Fruit fly (Drosophila melanogaster) whole organism, larva: ENCODE data around the gene Fkbp39.

Experiments used
- noc ChIP-seq: fragments of 200-800 bp; sonication (Bioruptor generic); optimal IDR thresholded peaks from 3 replicates; lab custom pipeline; 2019; ENCODE audit warnings: missing biosample characterization, mild to moderate bottlenecking, missing genetic modification characterization, moderate library complexity

Fkbp39 gene

DNA sequence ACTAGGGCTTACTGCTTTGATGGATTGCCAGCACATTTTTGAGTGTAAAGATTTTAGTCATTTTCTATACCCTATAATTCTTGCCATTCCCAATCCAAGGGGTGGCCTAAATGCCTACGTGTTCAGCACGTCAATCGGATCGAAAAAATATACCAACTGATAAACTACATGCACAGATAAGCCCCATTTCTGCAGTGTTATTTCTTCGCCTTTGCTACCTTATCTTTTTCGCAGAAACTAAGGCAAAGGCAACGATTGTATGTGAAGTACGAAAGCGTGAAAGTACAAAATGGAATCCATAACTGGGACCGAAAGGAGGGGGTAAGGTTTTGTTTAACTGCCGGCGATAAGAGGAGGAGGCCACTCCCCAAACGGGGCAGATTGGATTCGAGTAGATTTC, 35.0 kb downstream of the Fkbp39 start:
- peak; percentile 51 for TF ChIP-seq noc

DNA sequence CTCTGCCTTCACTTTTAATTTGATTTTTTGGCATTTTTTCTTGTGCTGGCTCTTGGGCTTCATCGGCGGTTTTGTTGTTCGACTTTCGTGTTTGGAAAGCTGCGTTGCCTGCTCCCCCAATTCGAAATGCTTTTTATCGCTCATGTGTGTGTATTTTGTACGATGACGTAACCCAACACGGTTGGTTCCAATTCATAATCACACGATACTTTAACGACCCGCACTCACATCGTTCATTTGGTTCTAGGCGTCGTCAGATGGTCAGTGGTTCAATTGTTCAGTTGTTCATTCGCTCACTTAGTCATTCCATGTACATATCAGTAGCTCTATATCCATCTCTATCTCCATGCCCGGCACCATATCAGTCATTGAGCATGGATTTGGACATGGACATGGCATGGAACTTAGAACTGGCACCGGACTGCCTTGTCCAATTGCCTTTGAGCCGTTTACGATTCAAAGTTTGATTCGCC, 39.0 kb downstream of the Fkbp39 start:
- TF ChIP-seq noc = no peak

DNA sequence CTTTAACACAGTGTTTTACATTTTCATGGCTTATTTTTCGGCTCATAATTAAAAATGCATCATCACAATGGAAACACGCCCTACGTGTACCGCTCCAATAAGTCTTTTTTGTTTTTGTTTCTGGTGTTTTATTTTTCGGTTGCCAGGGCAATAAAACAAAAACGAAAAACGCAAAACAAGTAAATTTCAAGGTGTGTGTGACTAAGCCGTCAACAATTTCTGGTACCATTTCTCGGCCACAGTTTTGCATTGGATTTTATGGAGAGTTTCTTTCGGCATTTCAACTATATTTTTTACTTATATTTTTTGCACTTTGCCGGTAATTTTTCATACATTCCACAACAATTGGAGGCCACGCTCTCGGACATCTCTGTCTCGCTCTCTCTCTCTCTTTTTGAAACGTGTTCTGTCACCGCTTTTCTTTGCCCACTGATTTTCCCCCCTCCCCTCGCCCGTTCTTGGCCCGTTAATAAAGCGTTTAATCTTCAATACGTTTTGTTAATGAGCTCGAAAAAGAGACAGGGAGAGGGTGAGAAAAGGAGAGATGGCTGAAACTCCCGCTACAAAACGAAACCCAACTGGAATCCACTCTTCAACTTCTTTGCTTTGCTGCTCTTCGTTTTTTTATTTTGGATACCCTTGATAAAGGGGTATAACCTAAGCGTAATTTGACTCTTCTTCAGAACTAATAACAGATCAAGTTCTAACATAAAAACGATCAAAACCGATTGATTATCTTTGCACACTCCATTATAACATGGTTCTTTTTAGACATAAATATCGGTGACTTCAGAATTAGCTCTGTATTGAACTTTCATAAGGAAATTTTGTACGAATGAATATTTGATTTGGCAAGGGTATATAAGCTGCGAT, 39.7 kb downstream of the Fkbp39 start:
- TF ChIP-seq noc = peak; percentile 59

dm6 chr3R:15292241-15293004, 40.5 kb downstream of the Fkbp39 start:
- TF ChIP-seq noc = no peak

DNA sequence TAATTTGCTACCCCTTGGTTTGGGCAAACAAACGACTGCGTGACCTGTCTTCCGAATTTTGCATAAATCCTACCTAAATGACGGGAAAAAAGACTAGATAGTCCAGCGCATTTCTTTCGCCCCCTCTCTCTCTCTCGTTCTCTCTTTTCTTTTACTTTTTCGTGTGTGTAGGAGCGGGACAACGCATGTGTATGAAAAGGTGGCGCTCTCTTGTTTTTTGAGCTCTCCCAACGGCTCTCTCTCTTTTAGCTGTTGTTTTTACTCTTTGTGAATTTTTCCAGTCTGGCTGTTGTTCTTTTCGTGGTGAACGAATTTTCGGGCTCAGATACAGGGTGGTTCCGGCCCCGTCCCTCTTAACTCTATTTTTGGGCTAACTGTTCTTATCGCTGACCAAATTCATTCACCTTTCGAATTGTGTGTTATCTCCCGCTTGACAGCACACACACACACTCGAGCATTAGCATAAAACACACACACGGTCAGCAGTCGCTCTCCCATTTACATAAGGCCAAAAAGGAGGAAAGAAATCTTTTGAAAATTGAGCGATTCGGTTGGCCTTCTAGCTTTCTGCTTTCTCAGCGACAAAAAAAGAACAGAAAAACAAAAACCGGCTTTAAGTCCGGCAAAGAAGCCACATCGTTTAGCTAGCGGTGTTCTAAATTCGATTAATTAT, 41.2 kb downstream of the Fkbp39 start:
- TF ChIP-seq noc = peak; percentile 23

DNA sequence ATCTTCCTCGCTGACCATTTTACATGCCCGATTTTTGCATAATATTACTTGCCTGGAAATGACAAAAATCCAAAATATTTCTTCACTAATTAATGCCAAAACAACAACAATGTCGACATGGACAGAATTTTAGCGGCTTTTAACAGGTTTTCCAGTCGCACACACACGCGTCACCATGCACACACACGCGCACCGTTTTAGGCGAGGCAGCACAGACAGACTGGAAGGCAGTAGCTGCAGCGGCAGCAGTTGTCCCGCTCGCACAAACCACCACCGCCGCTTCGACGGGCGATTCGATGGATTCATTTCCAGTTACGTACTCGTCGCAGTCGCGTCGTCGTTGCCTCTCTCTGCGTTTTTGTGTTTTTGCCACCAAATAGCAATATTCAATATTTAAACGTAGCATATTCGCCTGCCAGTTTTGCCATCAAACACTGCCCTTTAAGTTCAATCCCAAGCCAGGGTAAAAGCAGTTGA, 42.3 kb downstream of the Fkbp39 start, which contains the start of gene CG45218:
Gene CG45218, minus strand, starts transcription at position 158 of the 477 bp plus-strand sequence.
- TF ChIP-seq noc = peak; percentile 51

dm6 chr3R:15289828-15290641, 42.9 kb downstream of the Fkbp39 start:
- TF ChIP-seq noc = no peak

dm6 chr3R:15288802-15289201, 44.1 kb downstream of the Fkbp39 start:
- no peak for TF ChIP-seq noc

DNA sequence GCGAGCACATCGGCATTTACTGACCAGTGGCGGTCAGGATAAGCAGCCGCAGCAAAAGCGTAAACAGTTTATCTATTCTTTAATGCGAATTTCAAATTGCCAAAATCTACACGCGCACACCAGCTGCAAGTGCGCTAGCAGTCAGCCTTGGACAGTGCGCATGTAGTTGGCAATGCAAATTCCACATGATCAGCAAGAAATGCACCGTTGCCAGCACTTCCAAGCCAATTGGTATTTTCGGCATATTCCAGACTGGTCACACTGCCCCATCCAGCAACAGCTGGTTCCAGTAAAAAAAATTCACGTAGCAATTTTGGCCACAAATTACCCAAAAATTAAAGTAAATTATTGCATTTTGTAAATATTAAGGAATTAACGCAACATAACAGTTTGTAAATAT, 45.2 kb downstream of the Fkbp39 start:
- TF ChIP-seq noc = no peak

DNA sequence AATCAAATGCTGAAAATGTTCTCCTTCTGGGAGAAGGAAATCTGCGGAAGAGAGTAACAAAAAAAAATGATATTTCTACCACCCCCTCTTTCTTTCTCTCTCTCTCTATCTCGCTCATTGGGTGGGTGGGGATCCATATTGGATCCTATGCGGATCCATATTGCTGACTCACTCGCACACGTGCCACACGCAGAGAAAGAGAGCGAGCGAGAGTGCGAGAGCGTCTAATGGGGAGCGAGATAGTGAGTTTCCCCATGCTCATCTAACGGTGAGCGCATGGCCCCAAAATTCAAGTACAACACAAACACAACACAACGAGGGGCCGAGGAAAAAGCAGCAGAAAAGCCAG, 46.3 kb downstream of the Fkbp39 start:
- TF ChIP-seq noc = peak; percentile 23

DNA sequence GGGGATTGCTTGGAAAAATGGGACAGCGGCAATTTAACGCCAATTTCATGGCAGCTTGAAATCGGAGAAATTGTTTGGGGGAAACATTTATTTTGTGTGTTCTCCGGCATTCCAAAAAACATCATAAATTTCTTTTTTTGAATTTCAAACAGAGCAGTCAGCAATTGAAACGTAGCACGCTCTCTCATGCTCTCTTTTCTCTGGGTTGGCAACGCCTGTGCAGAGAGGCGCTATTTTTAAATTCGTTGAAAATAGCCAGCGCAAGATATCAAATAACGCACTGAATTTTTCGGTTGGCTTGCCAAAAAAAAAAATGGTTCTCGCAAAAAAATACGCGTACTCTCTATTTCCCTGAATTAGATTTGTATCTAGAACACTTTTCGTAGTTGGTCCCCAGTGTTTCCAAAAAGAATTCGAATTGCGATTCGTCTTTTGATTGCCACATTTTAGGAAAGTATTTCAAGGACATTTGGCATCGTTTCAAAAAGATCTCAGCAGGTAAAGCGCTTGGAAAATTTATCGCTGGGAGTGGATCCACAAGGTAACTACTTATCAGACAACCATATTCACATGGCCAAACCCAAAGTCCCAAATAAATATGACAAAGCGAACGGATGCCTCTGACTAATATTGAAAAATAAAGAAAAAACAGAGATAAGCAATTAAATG, 46.8 kb downstream of the Fkbp39 start:
- no peak for TF ChIP-seq noc

DNA sequence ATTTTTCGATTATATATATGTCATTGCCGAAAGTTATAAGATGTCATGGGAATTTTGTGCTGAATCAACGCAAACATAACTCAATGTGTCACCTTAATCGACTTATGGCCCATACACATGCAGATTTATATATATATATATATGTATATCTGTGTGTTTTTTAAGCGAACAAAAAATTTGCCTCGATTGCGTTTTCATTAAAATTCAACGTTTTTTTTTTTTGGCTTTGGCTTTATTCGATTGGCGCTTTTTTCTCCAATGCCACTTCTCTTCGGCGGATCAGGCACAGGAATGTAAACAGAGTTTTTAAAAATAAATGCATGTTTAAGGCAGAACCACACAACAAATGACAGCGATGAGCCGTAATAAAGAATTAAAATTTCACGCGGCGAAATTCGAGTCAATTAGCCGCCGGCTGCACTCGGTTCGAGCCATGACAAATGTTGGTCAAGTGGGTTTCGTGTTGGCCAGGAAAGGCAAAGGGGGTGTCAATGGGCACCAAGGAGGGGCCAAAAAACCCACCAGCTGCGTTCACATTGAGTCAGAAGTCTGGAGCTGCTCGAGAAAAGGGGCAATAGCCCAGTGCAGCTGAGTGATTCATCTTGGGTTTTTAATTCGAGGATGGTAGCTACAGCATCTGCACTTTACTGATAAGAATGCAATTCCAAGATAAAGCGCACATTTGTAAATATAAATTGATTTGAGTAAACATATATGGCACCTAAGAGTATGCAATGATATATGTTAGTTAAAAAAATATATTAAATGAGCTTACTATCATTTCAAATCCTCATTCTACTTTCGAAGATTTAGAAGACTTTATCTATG, 49.7 kb downstream of the Fkbp39 start:
- TF ChIP-seq noc = no peak

dm6 chr3R:15282326-15282725, 50.6 kb downstream of the Fkbp39 start:
- no peak for TF ChIP-seq noc
